Worm (Caenorhabditis elegans) whole organism, mixed stage, embryonic: ENCODE results near the gene scpl-4.

Experiments
- cnd-1 ChIP-seq: fragments of 200-800 bp; sonication (Bioruptor generic); optimal IDR thresholded peaks from 2 replicates; lab custom pipeline; 2018; ENCODE audit warnings: mild to moderate bottlenecking, missing genetic modification characterization, missing compliant biosample characterization
- elt-3 ChIP-seq: fragments of 150-350 bp; optimal IDR thresholded peaks from 2 replicates; lab custom pipeline; 2014; ENCODE audit warnings: missing biosample characterization, missing genetic modification characterization
- lin-32 ChIP-seq: fragments of 200-800 bp; sonication (Bioruptor generic); optimal IDR thresholded peaks from 2 replicates; lab custom pipeline; 2018; ENCODE audit warnings: mild to moderate bottlenecking, missing genetic modification characterization, missing compliant biosample characterization
- lsy-2 ChIP-seq: fragments of 150-350 bp; optimal IDR thresholded peaks from 2 replicates; lab custom pipeline; 2014; ENCODE audit warnings: missing biosample characterization, missing genetic modification characterization
- mls-2 ChIP-seq: sonication (generic microtip); optimal IDR thresholded peaks from 2 replicates; lab custom pipeline; 2016; ENCODE audit warnings: mild to moderate bottlenecking, missing genetic modification characterization, moderate library complexity, missing compliant biosample characterization
- nhr-2 ChIP-seq: fragments of 150-350 bp; optimal IDR thresholded peaks from 2 replicates; lab custom pipeline; 2014; ENCODE audit warnings: missing biosample characterization, missing genetic modification characterization
- nhr-28 ChIP-seq: fragments of 150-350 bp; optimal IDR thresholded peaks from 2 replicates; lab custom pipeline; 2014; ENCODE audit warnings: missing biosample characterization, missing genetic modification characterization
- pha-4 ChIP-seq: fragments of 150-350 bp; optimal IDR thresholded peaks from 2 replicates; lab custom pipeline; 2018; ENCODE audit warnings: missing biosample characterization, missing genetic modification reagents, missing genetic modification characterization
- snpc-4 ChIP-seq: fragments of 150-350 bp; optimal IDR thresholded peaks from 2 replicates; lab custom pipeline; 2014; ENCODE audit warnings: missing biosample characterization, missing genetic modification characterization
- sptf-1 ChIP-seq: sonication (generic microtip); optimal IDR thresholded peaks from 2 replicates; lab custom pipeline; 2017; ENCODE audit warnings: mild to moderate bottlenecking, missing genetic modification characterization, moderate library complexity, missing compliant biosample characterization
- unc-62 ChIP-seq: fragments of 150-350 bp; optimal IDR thresholded peaks from 2 replicates; lab custom pipeline; 2014; ENCODE audit warnings: missing biosample characterization, missing genetic modification reagents, missing genetic modification characterization
- ztf-11 ChIP-seq: fragments of 150-350 bp; optimal IDR thresholded peaks from 2 replicates; lab custom pipeline; 2014; ENCODE audit warnings: missing biosample characterization, missing genetic modification characterization

ce11 chrV:10561632-10562031 is 37.3 kb upstream of the scpl-4 start:
- TF ChIP-seq cnd-1 (tag; lab: Kevin White, UChicago) (no peak), mls-2 (no peak), lsy-2 (tag; lab: Kevin White, UChicago) (no peak), snpc-4 (tag; lab: Kevin White, UChicago) (no peak), unc-62 (GFP tag; lab: Kevin White, UChicago) (no peak), ztf-11 (no peak), elt-3 (tag; lab: Kevin White, UChicago) (no peak), pha-4 (no peak), nhr-2 (no peak), sptf-1 (no peak), nhr-28 (tag; lab: Kevin White, UChicago) (no peak), lin-32 (GFP tag; lab: Kevin White, UChicago) (no peak)
